Fruit fly (Drosophila melanogaster): ENCODE measurements around the gene CG11342.

The CG11342 gene

DNA sequence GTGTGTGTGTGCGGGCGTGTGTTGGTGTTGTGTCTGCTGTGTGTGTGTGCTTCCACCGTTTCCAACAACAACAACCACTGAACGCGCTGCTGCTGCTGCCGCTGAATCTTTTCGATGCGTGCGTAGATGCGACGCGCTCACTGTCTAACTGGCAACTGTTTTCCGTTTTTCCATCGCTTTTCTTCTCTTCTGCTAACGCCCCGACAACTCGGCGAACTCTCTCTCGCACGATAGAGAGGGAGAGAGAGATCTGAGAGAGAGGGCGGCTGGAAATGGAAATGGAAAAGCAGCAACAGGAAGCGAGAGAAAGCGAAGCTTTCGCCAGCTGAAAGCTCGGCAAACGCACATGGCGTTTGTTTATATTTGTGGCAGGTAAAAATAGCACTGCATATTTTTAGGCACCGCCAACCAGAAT is 13.0 kb upstream of the CG11342 start, which contains the start of gene DopEcR:
Gene DopEcR, minus strand, starts transcription at position 157 of the 415 bp plus-strand sequence.
- TF ChIP-seq CG9948 (tag; optimal IDR thresholded peaks at IDR 0.05) (no peak), Ets98B (GFP tag; IDR thresholded peaks at IDR 0.05) (no peak; the same call in 1 of the 2 replicates), Snoo (tag; optimal IDR thresholded peaks at IDR 0.05) (no peak), CG32121 (GFP tag; IDR thresholded peaks at IDR 0.05) (0 out of 2 replicates have a peak, but pooled peaks have one; percentile 13), D1 (tag; optimal IDR thresholded peaks at IDR 0.05) (no peak), CG12605 (GFP tag; IDR thresholded peaks at IDR 0.05) (peak; percentile 32; the same call in 1 of the 2 replicates), fd96Ca (GFP tag; IDR thresholded peaks at IDR 0.05) (0 out of 3 replicates have a peak, but pooled peaks have one; percentile 11), CG17806 (tag; optimal IDR thresholded peaks at IDR 0.05) (no peak), CG34367 (tag; optimal IDR thresholded peaks at IDR 0.05) (no peak), CG15710 (tag; optimal IDR thresholded peaks at IDR 0.05) (no peak), Pif1A (GFP tag; optimal IDR thresholded peaks at IDR 0.05) (no peak), gl (tag; optimal IDR thresholded peaks at IDR 0.05) (no peak), CG8159 (tag; optimal IDR thresholded peaks at IDR 0.05) (no peak), CG4496 (GFP tag; IDR thresholded peaks at IDR 0.05) (peak; percentile 71), CG10348 (GFP tag; IDR thresholded peaks at IDR 0.05) (no peak)

DNA sequence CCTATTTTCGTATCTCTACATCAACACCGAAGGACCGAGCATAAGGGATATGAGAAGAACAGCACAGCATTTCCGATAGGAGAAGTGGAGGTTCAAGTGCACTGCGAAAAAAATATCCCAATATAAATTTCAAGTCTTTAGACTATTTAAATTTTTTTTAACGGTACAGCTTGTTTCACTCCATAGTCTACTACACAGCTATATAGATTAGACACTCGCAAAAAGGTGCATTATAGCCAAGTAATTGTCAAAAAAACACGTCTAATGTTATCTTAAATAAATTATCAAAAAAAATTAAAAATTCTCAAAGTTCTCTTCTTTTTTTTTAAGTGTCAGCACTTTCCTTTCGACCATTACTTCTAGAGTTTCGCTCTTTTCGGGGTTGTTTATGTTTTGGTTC is 11.6 kb upstream of the CG11342 start:
- peak; percentile 32 for TF ChIP-seq CG34367 (tag; optimal IDR thresholded peaks at IDR 0.05)
- TF ChIP-seq CG8301 (tag; optimal IDR thresholded peaks at IDR 0.05) = no peak
- TF ChIP-seq CG13204 (GFP tag; optimal IDR thresholded peaks at IDR 0.05) = no peak
- no peak for TF ChIP-seq rn (GFP tag; IDR thresholded peaks at IDR 0.05)
- peak; percentile 31 for TF ChIP-seq CG14655 (GFP tag; optimal IDR thresholded peaks at IDR 0.05)
- no peak for TF ChIP-seq gl (tag; optimal IDR thresholded peaks at IDR 0.05)
- peak; percentile 69 for TF ChIP-seq CG15710 (tag; optimal IDR thresholded peaks at IDR 0.05)
- TF ChIP-seq EcR (GFP tag; optimal IDR thresholded peaks at IDR 0.05) = no peak
- TF ChIP-seq Ets98B (GFP tag; IDR thresholded peaks at IDR 0.05) = no peak
- no peak for TF ChIP-seq D1 (tag; optimal IDR thresholded peaks at IDR 0.05)
- TF ChIP-seq Pif1A (GFP tag; optimal IDR thresholded peaks at IDR 0.05) = no peak
- TF ChIP-seq Pif1B (GFP tag; optimal IDR thresholded peaks at IDR 0.05) = peak; percentile 12
- no peak for TF ChIP-seq CG12605 (GFP tag; IDR thresholded peaks at IDR 0.05)
- peak; percentile 65 for TF ChIP-seq CG8159 (tag; optimal IDR thresholded peaks at IDR 0.05)
- no peak for TF ChIP-seq CG32121 (GFP tag; IDR thresholded peaks at IDR 0.05)
- TF ChIP-seq fd96Ca (GFP tag; IDR thresholded peaks at IDR 0.05) = no peak
- peak; percentile 38 for TF ChIP-seq CG17806 (tag; optimal IDR thresholded peaks at IDR 0.05)
- TF ChIP-seq CG4496 (GFP tag; IDR thresholded peaks at IDR 0.05) = no peak
- no peak for TF ChIP-seq Snoo (tag; optimal IDR thresholded peaks at IDR 0.05)
- TF ChIP-seq CG10348 (GFP tag; IDR thresholded peaks at IDR 0.05) = no peak
- peak; percentile 37 for TF ChIP-seq CG9948 (tag; optimal IDR thresholded peaks at IDR 0.05)

DNA sequence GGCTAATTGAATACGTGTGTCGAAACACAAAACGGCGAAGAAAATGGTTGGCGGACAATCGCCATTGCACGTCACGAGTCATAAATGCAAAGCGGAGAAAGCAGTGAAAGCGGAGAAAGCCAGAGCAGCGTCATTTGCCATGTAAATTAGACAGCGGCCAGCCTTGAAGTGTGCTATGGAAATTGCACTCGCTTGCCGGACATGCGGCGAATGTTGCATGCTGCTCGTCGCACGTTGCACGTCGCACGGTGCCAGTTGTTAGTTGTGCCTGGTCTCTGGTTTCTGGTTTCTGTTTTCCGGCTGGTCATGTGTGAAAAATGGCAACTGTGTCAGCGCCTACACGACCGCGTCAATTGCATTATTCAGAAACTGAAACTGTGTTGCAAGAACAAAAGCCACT is 10.2 kb upstream of the CG11342 start:
- TF ChIP-seq Ets98B (GFP tag; IDR thresholded peaks at IDR 0.05) = no peak
- no peak for TF ChIP-seq CG9948 (tag; optimal IDR thresholded peaks at IDR 0.05)
- no peak for TF ChIP-seq Snoo (tag; optimal IDR thresholded peaks at IDR 0.05)
- TF ChIP-seq CG14655 (GFP tag; optimal IDR thresholded peaks at IDR 0.05) = no peak
- TF ChIP-seq CG4496 (GFP tag; IDR thresholded peaks at IDR 0.05) = peak; percentile 60; the same call in 2 of the 3 replicates
- TF ChIP-seq CG12605 (GFP tag; IDR thresholded peaks at IDR 0.05) = no peak
- TF ChIP-seq D1 (tag; optimal IDR thresholded peaks at IDR 0.05) = no peak

DNA sequence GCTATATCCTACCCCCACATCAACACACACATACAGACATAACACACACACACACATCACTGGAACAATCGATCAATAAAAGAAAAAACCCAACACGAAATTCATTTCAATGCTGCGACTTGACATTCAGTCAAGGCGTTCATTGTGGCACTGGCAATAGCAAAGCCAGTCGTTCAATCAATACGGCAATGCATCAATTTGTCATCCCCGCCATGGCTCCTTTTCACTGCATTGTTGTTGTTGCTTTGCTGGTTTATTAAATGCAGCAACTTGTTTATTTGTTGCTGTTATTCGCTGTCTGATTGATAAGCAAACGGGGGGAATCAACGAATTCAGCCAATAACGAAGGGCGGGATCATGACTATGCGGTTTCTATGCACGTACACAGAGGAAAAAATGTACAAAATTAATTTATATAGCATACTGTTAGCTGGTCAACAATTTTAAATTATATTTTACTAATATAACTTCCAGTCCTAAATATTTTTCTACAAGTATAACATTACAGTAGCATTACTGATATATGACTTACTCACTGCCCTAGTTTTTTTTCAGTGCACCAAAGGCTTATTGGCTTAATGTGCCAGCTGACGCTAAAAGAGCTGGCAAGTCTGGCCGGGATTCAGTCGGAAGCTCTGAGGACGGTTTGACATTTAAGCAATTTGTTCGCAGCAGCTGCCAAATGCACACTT is 8.6 kb upstream of the CG11342 start:
- TF ChIP-seq CG8159 (tag; optimal IDR thresholded peaks at IDR 0.05) = peak; percentile 12
- no peak for TF ChIP-seq Pif1A (GFP tag; optimal IDR thresholded peaks at IDR 0.05)

DNA sequence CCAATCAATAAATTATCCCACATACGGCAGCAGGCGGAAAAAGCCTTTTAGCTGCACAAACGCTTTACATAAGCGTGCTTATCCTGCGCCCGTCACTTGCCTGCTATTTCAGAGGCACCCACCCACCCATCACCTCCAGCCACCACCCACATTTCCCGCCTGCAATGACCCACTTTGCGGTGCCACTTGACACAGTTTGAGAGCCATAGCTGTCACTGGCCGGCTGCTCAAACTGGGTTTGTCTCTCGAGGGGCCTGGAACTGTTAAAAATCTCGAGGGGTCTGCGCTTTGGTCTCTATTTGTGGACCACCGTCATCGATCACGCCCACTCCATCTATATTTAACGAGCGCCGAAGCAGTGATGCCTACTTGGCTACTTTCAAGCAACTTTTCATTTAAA is 4.7 kb upstream of the CG11342 start:
- no peak for TF ChIP-seq CG14655 (GFP tag; optimal IDR thresholded peaks at IDR 0.05)
- no peak for TF ChIP-seq Pif1A (GFP tag; optimal IDR thresholded peaks at IDR 0.05)
- TF ChIP-seq CG4496 (GFP tag; IDR thresholded peaks at IDR 0.05) = no peak
- TF ChIP-seq Ets98B (GFP tag; IDR thresholded peaks at IDR 0.05) = no peak
- TF ChIP-seq CG15710 (tag; optimal IDR thresholded peaks at IDR 0.05) = no peak
- TF ChIP-seq CG8159 (tag; optimal IDR thresholded peaks at IDR 0.05) = no peak
- no peak for TF ChIP-seq CG8301 (tag; optimal IDR thresholded peaks at IDR 0.05)

DNA sequence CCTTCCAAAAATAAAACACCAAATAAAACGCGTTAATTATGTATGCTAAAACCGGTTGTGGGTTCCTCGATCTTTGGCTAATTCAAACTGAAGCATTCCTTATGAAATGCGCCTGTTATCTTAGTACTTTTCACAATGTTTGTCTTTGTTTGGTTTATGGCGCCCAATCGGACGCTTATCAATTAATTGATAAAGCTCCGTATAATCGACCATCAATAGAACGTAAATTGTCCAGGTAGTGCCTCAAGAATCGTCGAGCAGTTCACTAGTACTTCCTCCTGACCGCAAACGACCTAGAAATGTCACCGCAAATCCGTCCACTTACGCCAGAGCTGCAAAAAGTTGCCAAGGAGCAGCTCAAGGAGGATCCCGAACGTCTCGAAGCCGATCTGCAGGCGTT is 2.1 kb downstream of the CG11342 start, which contains the start of gene CG33514:
Gene CG33514, plus strand, starts transcription at position 238 of the 400 bp plus-strand sequence.
- TF ChIP-seq D1 (tag; optimal IDR thresholded peaks at IDR 0.05) (no peak), CG10348 (GFP tag; IDR thresholded peaks at IDR 0.05) (no peak), CG8301 (tag; optimal IDR thresholded peaks at IDR 0.05) (no peak), Snoo (tag; optimal IDR thresholded peaks at IDR 0.05) (no peak), CG14655 (GFP tag; optimal IDR thresholded peaks at IDR 0.05) (no peak), fd96Ca (GFP tag; IDR thresholded peaks at IDR 0.05) (no peak), CG13204 (GFP tag; optimal IDR thresholded peaks at IDR 0.05) (no peak)
